Fruit fly (Drosophila melanogaster): ENCODE data around the gene SdhBL.

The SdhBL gene

dm6 chrX:18860074-18860473 is 34.2 kb upstream of the SdhBL start, which contains the start of gene CG32544:
Gene CG32544, plus strand, starts transcription at chrX:18860284.
- TF ChIP-seq br (GFP tag; optimal IDR thresholded peaks at IDR 0.05): no peak
- no peak for TF ChIP-seq CrebA (GFP tag; optimal IDR thresholded peaks at IDR 0.05; ENCODE audit: borderline replicate concordance)
- TF ChIP-seq Hr78 (GFP tag; optimal IDR thresholded peaks at IDR 0.05): no peak
- TF ChIP-seq N (GFP tag; optimal IDR thresholded peaks at IDR 0.05): no peak
- no peak for TF ChIP-seq dmrt93B (GFP tag; optimal IDR thresholded peaks at IDR 0.05)
- no peak for TF ChIP-seq sage (GFP tag; optimal IDR thresholded peaks at IDR 0.05)
- no peak for TF ChIP-seq Dif (GFP tag; optimal IDR thresholded peaks at IDR 0.05; ENCODE audit: partially characterized antibody)
- no peak for TF ChIP-seq OdsH (GFP tag; optimal IDR thresholded peaks at IDR 0.05)
- TF ChIP-seq brk (GFP tag; optimal IDR thresholded peaks at IDR 0.05): no peak
- TF ChIP-seq foxo (GFP tag; optimal IDR thresholded peaks at IDR 0.05): no peak

- TF ChIP-seq woc (GFP tag; optimal IDR thresholded peaks at IDR 0.05) (no peak), jim (GFP tag; optimal IDR thresholded peaks at IDR 0.05) (no peak), Abd-B (GFP tag; optimal IDR thresholded peaks at IDR 0.05) (peak; percentile 43), Rel (GFP tag; optimal IDR thresholded peaks at IDR 0.05) (no peak), Rel (tag; optimal IDR thresholded peaks at IDR 0.05) (peak; percentile 28), Hr78 (GFP tag; optimal IDR thresholded peaks at IDR 0.05) (peak; percentile 24), Sp1 (GFP tag; optimal IDR thresholded peaks at IDR 0.05) (no peak), Hr83 (GFP tag; optimal IDR thresholded peaks at IDR 0.05; ENCODE audit: poor library complexity, severe bottlenecking) (peak; percentile 31), N (GFP tag; optimal IDR thresholded peaks at IDR 0.05) (peak; percentile 71), Hnf4 (GFP tag; optimal IDR thresholded peaks at IDR 0.05) (no peak), h (GFP tag; optimal IDR thresholded peaks at IDR 0.05) (peak; percentile 31), HLH106 (tag; optimal IDR thresholded peaks at IDR 0.05) (peak; percentile 11), psq (GFP tag; optimal IDR thresholded peaks at IDR 0.05) (peak; percentile 95), Vsx2 (GFP tag; optimal IDR thresholded peaks at IDR 0.05; ENCODE audit: partially characterized antibody) (no peak)
Measured at dm6 chrX:18863748-18864482, 30.3 kb upstream of the SdhBL start, which contains the start of the genes CG7326 and Dora. Gene CG7326, minus strand, starts transcription at chrX:18863776. Gene Dora, plus strand, starts transcription at chrX:18863950.

dm6 chrX:18864483-18865358 is 29.5 kb upstream of the SdhBL start:
- TF ChIP-seq dl (GFP tag; optimal IDR thresholded peaks at IDR 0.05; ENCODE audit: insufficient read depth in 1 of 2, partially characterized antibody in 2 of 2): peak in 1 of 2 experiments; percentile 61
- TF ChIP-seq Dif (GFP tag; optimal IDR thresholded peaks at IDR 0.05; ENCODE audit: partially characterized antibody): peak; percentile 19
- no peak for TF ChIP-seq Rel (GFP tag; optimal IDR thresholded peaks at IDR 0.05)
- peak; percentile 52 for TF ChIP-seq Rel (tag; optimal IDR thresholded peaks at IDR 0.05)
- peak; percentile 82 for TF ChIP-seq psq (GFP tag; optimal IDR thresholded peaks at IDR 0.05)
- no peak for TF ChIP-seq h (GFP tag; optimal IDR thresholded peaks at IDR 0.05)

dm6 chrX:18866289-18866832 is 27.9 kb upstream of the SdhBL start:
- TF ChIP-seq GATAd (GFP tag; optimal IDR thresholded peaks at IDR 0.05): no peak
- peak; percentile 73 for TF ChIP-seq psq (GFP tag; optimal IDR thresholded peaks at IDR 0.05)

- TF ChIP-seq Mio (GFP tag; optimal IDR thresholded peaks at IDR 0.05) (no peak), dl (GFP tag; optimal IDR thresholded peaks at IDR 0.05; ENCODE audit: insufficient read depth in 1 of 2, partially characterized antibody in 2 of 2) (no peak), dsf (GFP tag; optimal IDR thresholded peaks at IDR 0.05; ENCODE audit: borderline replicate concordance) (no peak), HLH106 (tag; optimal IDR thresholded peaks at IDR 0.05) (no peak), CG32264 (GFP tag; optimal IDR thresholded peaks at IDR 0.05) (no peak), CrebA (GFP tag; optimal IDR thresholded peaks at IDR 0.05; ENCODE audit: borderline replicate concordance) (no peak), tai (GFP tag; optimal IDR thresholded peaks at IDR 0.05) (no peak), Dfd (GFP tag; optimal IDR thresholded peaks at IDR 0.05) (no peak), woc (GFP tag; optimal IDR thresholded peaks at IDR 0.05) (no peak), Dif (GFP tag; optimal IDR thresholded peaks at IDR 0.05; ENCODE audit: partially characterized antibody) (no peak), Sp1 (GFP tag; optimal IDR thresholded peaks at IDR 0.05) (no peak), OdsH (GFP tag; optimal IDR thresholded peaks at IDR 0.05) (no peak), psq (GFP tag; optimal IDR thresholded peaks at IDR 0.05) (no peak)
Measured at dm6 chrX:18868142-18868541, 26.1 kb upstream of the SdhBL start.
